Fruit fly (Drosophila melanogaster): Measurements from ENCODE around the gene kon.
A peak's percentile ranks its signal among the peaks of the same experiment; 100 is the strongest.

Gene kon

dm6 chr2L:18455506-18456491 lies 48.0 kb downstream of the kon start:
- TF ChIP-seq CG31365 (tag; optimal IDR thresholded peaks at IDR 0.05) (no peak), Drgx (GFP tag; IDR thresholded peaks at IDR 0.05) (peak; percentile 99), fd96Cb (tag; optimal IDR thresholded peaks at IDR 0.05) (no peak), CG2199 (GFP tag; IDR thresholded peaks at IDR 0.05) (0 out of 3 replicates have a peak, but pooled peaks have one; percentile 28), sima (GFP tag; optimal IDR thresholded peaks at IDR 0.05) (no peak), Chrac-16 (GFP tag; optimal IDR thresholded peaks at IDR 0.05) (no peak), slp2 (GFP tag; optimal IDR thresholded peaks at IDR 0.05) (no peak), CG11247 (GFP tag; IDR thresholded peaks at IDR 0.05) (0 out of 2 replicates have a peak, but pooled peaks have one; percentile 20), Aef1 (GFP tag; IDR thresholded peaks at IDR 0.05) (no peak), cg (GFP tag; optimal IDR thresholded peaks at IDR 0.05) (peak; percentile 23), cato (GFP tag; optimal IDR thresholded peaks at IDR 0.05; ENCODE audit: borderline replicate concordance) (no peak), CG14441 (GFP tag; IDR thresholded peaks at IDR 0.05) (peak; percentile 6; the same call in 1 of the 2 replicates), CG1647 (GFP tag; optimal IDR thresholded peaks at IDR 0.05) (no peak), tap (tag; optimal IDR thresholded peaks at IDR 0.05) (no peak), CG34422 (GFP tag; IDR thresholded peaks at IDR 0.05) (no peak), jing (GFP tag; optimal IDR thresholded peaks at IDR 0.05) (no peak), Fer2 (tag; optimal IDR thresholded peaks at IDR 0.05) (no peak), ase (GFP tag; IDR thresholded peaks at IDR 0.05) (no peak), ap (GFP tag; IDR thresholded peaks at IDR 0.05) (no peak), B-H2 (GFP tag; optimal IDR thresholded peaks at IDR 0.05) (no peak), CG14710 (tag; optimal IDR thresholded peaks at IDR 0.05) (no peak), CG11093 (GFP tag; IDR thresholded peaks at IDR 0.05) (no peak), CG16815 (GFP tag; optimal IDR thresholded peaks at IDR 0.05) (no peak), CG16779 (GFP tag; IDR thresholded peaks at IDR 0.05) (no peak), CG15011 (GFP tag; optimal IDR thresholded peaks at IDR 0.05) (no peak), stwl (tag; optimal IDR thresholded peaks at IDR 0.05) (no peak), Max (GFP tag; optimal IDR thresholded peaks at IDR 0.05) (no peak), CG10431 (GFP tag; optimal IDR thresholded peaks at IDR 0.05) (no peak), knrl (GFP tag; IDR thresholded peaks at IDR 0.05; ENCODE audit: partially characterized antibody) (no peak), pros (GFP tag; optimal IDR thresholded peaks at IDR 0.05) (no peak), CG4360 (GFP tag; IDR thresholded peaks at IDR 0.05) (no peak), Myb (GFP tag; optimal IDR thresholded peaks at IDR 0.05) (no peak), CG32772 (GFP tag; IDR thresholded peaks at IDR 0.05) (no peak), CTCF (GFP tag; optimal IDR thresholded peaks at IDR 0.05) (no peak), tio (GFP tag; optimal IDR thresholded peaks at IDR 0.05) (no peak), HLHmδ (GFP tag; optimal IDR thresholded peaks at IDR 0.05) (no peak), CG4404 (GFP tag; IDR thresholded peaks at IDR 0.05) (no peak), CG10267 (tag; optimal IDR thresholded peaks at IDR 0.05) (no peak), gt (GFP tag; IDR thresholded peaks at IDR 0.05) (no peak), Mad (GFP tag; optimal IDR thresholded peaks at IDR 0.05) (no peak), Opbp (GFP tag; IDR thresholded peaks at IDR 0.05; ENCODE audit: partially characterized antibody) (no peak), Med (GFP tag) (peak; percentile 61), mirr (GFP tag; optimal IDR thresholded peaks at IDR 0.05) (no peak), lbe (GFP tag; optimal IDR thresholded peaks at IDR 0.05) (peak; percentile 55), Ets97D (GFP tag; optimal IDR thresholded peaks at IDR 0.05) (no peak), CG9727 (GFP tag; optimal IDR thresholded peaks at IDR 0.05) (no peak), ftz-f1 (GFP tag; optimal IDR thresholded peaks at IDR 0.05) (no peak), exex (tag; optimal IDR thresholded peaks at IDR 0.05) (no peak), Dref (GFP tag; IDR thresholded peaks at IDR 0.05) (no peak), sd (tag; optimal IDR thresholded peaks at IDR 0.05) (no peak)
